Worm (Caenorhabditis elegans): Measurements from ENCODE around the gene B0432.14.

Gene B0432.14

ce11 chrII:299684-300083 is 35.5 kb downstream of the B0432.14 start, which contains the start of gene K01A2.6:
K01A2.6 (plus strand) TSS chrII:299984.
- TF ChIP-seq nhr-6 (tag; optimal IDR thresholded peaks at IDR 0.05): no peak
- TF ChIP-seq dmd-4 (tag; optimal IDR thresholded peaks at IDR 0.05): no peak
- TF ChIP-seq Y55F3AM.14 (GFP tag; optimal IDR thresholded peaks at IDR 0.05): no peak
- TF ChIP-seq gmeb-1 (tag; optimal IDR thresholded peaks at IDR 0.05): no peak
- TF ChIP-seq crh-2 (tag; optimal IDR thresholded peaks at IDR 0.05): no peak
- TF ChIP-seq fos-1 (tag; optimal IDR thresholded peaks at IDR 0.05): no peak
- TF ChIP-seq F13H6.1 (tag; optimal IDR thresholded peaks at IDR 0.05): no peak
- TF ChIP-seq unc-55 (GFP tag; optimal IDR thresholded peaks at IDR 0.05): no peak
- TF ChIP-seq sem-4 (tag; optimal IDR thresholded peaks at IDR 0.05): no peak
- TF ChIP-seq C34F6.9 (tag; optimal IDR thresholded peaks at IDR 0.05): no peak

DNA sequence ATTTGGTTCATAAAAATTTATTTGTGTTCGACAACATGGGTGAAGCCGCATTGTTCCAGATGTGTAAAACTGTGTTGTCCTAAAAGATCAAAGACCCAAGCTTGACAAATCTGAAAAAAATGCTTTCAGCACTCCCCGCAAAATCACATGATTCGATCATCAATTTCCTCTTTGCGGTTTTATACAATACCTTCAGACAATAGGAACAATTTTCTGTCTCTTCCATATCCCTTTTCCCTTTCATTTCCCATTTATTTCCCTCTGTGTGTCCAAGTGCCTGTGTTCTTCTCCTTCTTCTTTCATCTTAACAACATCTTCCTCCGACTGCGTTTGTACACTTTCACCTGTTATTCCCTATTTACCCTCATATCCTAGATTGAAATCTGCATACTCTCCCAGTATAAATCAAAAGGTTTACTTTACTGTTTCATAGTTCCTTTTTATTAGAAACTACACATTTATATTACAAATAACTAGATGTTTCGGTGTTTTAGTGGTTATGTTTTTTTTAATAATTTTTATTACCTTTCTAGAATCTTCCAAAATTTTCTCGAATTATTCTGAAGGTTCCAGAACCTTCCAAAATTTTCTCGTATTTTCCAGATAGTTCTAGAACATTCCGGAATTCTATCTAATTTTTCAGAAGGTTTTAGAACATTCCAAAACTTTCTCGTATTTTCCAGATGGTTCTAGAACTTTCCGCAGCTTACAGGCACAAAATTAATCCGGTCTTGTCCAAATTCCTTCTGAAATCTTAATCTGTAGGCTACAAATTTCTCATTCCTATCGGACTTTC is 37.0 kb downstream of the B0432.14 start, which contains the start of gene K01A2.5:
Gene K01A2.5 (plus strand): TSS at position 297 of the 796 bp plus-strand sequence.
- no peak for TF ChIP-seq nhr-11 (tag; optimal IDR thresholded peaks at IDR 0.05)
- peak; percentile 21 for TF ChIP-seq fos-1 (tag; optimal IDR thresholded peaks at IDR 0.05)
- no peak for TF ChIP-seq unc-62 (GFP tag; optimal IDR thresholded peaks at IDR 0.05)
- peak; percentile 71 for TF ChIP-seq ceh-16 (tag; optimal IDR thresholded peaks at IDR 0.05)
- peak; percentile 99 for TF ChIP-seq blmp-1 (tag; optimal IDR thresholded peaks at IDR 0.05; ENCODE audit: insufficient read depth)
- no peak for TF ChIP-seq nhr-10 (tag; optimal IDR thresholded peaks at IDR 0.05)
- no peak for TF ChIP-seq aly-2 (tag; optimal IDR thresholded peaks at IDR 0.05)
- no peak for TF ChIP-seq gmeb-1 (tag; optimal IDR thresholded peaks at IDR 0.05)
- TF ChIP-seq sem-4 (tag; optimal IDR thresholded peaks at IDR 0.05): peak; percentile 66
- TF ChIP-seq elt-1 (tag; optimal IDR thresholded peaks at IDR 0.05): no peak
- no peak for TF ChIP-seq F13H6.1 (tag; optimal IDR thresholded peaks at IDR 0.05)
- TF ChIP-seq dmd-4 (tag; optimal IDR thresholded peaks at IDR 0.05): no peak
- TF ChIP-seq crh-2 (tag; optimal IDR thresholded peaks at IDR 0.05): no peak
- no peak for TF ChIP-seq sma-3 (GFP tag; optimal IDR thresholded peaks at IDR 0.05)
- no peak for TF ChIP-seq unc-39 (tag; optimal IDR thresholded peaks at IDR 0.05)
- TF ChIP-seq nhr-25 (tag; optimal IDR thresholded peaks at IDR 0.05): peak; percentile 71
- no peak for TF ChIP-seq alr-1 (tag; optimal IDR thresholded peaks at IDR 0.05)
- TF ChIP-seq nhr-6 (tag; optimal IDR thresholded peaks at IDR 0.05): no peak
- TF ChIP-seq sma-9 (GFP tag; optimal IDR thresholded peaks at IDR 0.05): peak; percentile 40
- no peak for TF ChIP-seq sma-9 (tag; optimal IDR thresholded peaks at IDR 0.05)
- peak; percentile 39 for TF ChIP-seq nhr-21 (tag; optimal IDR thresholded peaks at IDR 0.05)
- no peak for TF ChIP-seq nhr-12 (tag; optimal IDR thresholded peaks at IDR 0.05)

DNA sequence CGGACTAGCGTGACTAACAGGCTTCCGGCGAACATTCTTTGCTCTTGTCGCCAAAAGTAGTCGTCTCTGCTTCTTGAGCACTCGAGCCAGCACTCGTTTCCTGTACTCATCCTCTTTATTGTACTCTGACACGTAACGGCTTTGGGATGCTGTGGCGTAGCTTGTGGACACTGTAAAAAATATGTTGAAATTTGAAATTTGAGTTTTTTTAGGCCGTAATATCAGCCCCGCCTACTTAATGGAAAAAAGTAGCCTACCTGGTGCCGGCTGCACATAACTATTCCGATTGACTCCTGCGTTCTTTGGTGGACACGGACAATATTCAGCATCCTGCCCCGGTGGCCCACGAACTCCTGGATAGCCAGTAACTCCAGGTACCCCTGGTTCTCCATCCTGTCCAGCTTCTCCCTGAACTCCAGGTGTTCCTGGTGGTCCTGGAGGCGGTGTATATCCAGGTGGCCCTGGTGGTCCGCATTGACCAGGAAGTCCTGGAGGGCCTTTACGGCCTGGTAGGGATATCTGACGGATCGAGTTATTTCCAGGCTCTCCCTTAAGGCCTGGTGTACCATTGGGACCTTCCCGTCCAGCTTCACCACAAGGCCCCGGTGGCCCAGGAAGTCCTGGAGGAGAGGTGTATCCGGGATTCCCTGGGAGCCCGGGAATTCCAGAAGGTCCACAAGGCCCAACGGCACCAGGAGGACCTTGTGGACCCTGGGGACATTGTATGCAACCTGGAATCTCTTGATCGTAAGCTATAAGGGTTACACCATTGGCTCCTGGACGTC is 40.0 kb downstream of the B0432.14 start:
- TF ChIP-seq egl-27 (tag; optimal IDR thresholded peaks at IDR 0.05): no peak
- no peak for TF ChIP-seq mab-5 (tag; optimal IDR thresholded peaks at IDR 0.05)
- no peak for TF ChIP-seq fos-1 (tag; optimal IDR thresholded peaks at IDR 0.05)
- no peak for TF ChIP-seq nhr-129 (tag; optimal IDR thresholded peaks at IDR 0.05)
- no peak for TF ChIP-seq nhr-11 (tag; optimal IDR thresholded peaks at IDR 0.05)
- TF ChIP-seq ama-1 (optimal IDR thresholded peaks at IDR 0.05): no peak
- no peak for TF ChIP-seq mdl-1 (tag; optimal IDR thresholded peaks at IDR 0.05)
- no peak for TF ChIP-seq alr-1 (tag; optimal IDR thresholded peaks at IDR 0.05)
- no peak for TF ChIP-seq skn-1 (tag; optimal IDR thresholded peaks at IDR 0.05)
- no peak for TF ChIP-seq snpc-4 (tag; optimal IDR thresholded peaks at IDR 0.05)
- no peak for TF ChIP-seq peb-1 (tag; optimal IDR thresholded peaks at IDR 0.05)
- no peak for TF ChIP-seq ZK546.5 (tag; optimal IDR thresholded peaks at IDR 0.05)

DNA sequence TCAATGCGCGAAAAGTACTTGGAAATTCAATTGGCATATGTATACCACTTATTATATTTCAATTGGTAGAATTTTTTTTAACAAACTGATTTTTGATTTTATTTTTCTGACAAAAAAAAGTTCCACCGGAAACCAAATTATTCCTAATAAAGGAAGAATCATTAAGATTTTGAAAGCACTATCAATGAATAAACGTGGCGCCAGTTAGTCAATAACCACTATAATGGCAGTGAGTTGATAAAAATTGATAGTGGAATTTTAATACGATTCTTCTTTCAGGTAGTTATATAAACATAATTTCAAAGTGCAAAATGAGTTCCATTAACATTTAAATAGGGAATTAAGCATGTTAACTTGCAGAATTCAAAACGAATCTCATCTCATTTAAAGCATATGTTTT is 41.5 kb downstream of the B0432.14 start, which contains the start of gene col-69:
Gene col-69 (minus strand): TSS at position 101 of the 400 bp plus-strand sequence.
- TF ChIP-seq fos-1 (tag; optimal IDR thresholded peaks at IDR 0.05): peak; percentile 62
- no peak for TF ChIP-seq gmeb-1 (tag; optimal IDR thresholded peaks at IDR 0.05)

Measured in whole organism, L2 larva.